Worm (Caenorhabditis elegans): ENCODE results near the gene taf-13.

DNA sequence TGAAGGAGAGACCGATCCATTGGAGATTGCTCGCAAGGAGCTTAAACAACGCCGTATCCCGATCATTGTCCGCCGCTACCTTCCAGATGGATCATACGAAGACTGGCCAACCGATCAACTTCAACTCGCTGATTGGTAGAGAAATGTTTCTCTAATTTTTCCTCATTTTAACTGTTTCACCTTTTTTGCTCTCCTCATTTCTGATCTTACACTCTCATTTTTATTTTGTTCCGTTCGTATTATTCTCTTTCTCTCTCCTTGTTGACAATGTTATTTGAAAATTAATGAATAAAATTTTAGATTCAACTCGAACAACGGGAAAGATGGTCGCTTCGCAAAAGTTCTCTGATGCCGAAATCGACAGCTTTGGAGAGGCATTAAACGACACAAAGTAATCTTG is 25.8 kb downstream of the taf-13 start, which contains the start of gene dohh-1:
- TF ChIP-seq mdl-1 (tag; optimal IDR thresholded peaks at IDR 0.05): no peak
- TF ChIP-seq ama-1 (optimal IDR thresholded peaks at IDR 0.05): no peak
- TF ChIP-seq unc-39 (tag; optimal IDR thresholded peaks at IDR 0.05): no peak
- no peak for TF ChIP-seq nhr-77 (tag; optimal IDR thresholded peaks at IDR 0.05)
- TF ChIP-seq ztf-1 (GFP tag; conservative IDR thresholded peaks at IDR 0.05): no peak
- no peak for TF ChIP-seq nhr-11 (tag; optimal IDR thresholded peaks at IDR 0.05)
- TF ChIP-seq ZK546.5 (tag; optimal IDR thresholded peaks at IDR 0.05): no peak
- no peak for TF ChIP-seq lsy-2 (tag; optimal IDR thresholded peaks at IDR 0.05)
- TF ChIP-seq elt-3 (tag; optimal IDR thresholded peaks at IDR 0.05): no peak
- no peak for TF ChIP-seq unc-62 (GFP tag; optimal IDR thresholded peaks at IDR 0.05)
- no peak for TF ChIP-seq mab-5 (tag; optimal IDR thresholded peaks at IDR 0.05)
- TF ChIP-seq ztf-11 (tag; optimal IDR thresholded peaks at IDR 0.05): no peak
- no peak for TF ChIP-seq lin-13 (GFP tag; optimal IDR thresholded peaks at IDR 0.05)
